Worm (Caenorhabditis elegans): ENCODE measurements around the gene pis-1.

Gene pis-1

DNA sequence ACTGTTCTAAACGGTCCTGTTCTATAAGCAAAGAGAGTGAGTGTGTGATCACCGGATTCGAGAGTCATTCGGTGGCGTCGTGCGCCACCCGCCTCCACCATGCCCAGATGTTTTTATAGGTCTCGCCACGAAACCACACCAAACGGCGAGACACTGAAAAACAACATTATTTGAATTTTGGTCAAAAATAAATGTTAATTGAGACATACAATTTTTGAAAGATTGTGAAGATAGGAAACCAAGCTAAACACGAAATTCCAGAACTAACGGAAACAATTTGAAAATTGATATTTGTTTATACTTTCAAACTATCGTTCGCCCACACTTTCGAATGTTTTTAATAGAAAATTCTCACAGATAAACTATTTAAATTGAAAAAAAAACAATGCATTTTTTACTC lies 28.1 kb upstream of the pis-1 start, which contains the start of gene catp-6:
Gene catp-6 (minus strand): TSS at position 101 of the 400 bp plus-strand sequence.
- no peak for TF ChIP-seq dmd-4 (tag; optimal IDR thresholded peaks at IDR 0.05; ENCODE audit: borderline replicate concordance)

DNA sequence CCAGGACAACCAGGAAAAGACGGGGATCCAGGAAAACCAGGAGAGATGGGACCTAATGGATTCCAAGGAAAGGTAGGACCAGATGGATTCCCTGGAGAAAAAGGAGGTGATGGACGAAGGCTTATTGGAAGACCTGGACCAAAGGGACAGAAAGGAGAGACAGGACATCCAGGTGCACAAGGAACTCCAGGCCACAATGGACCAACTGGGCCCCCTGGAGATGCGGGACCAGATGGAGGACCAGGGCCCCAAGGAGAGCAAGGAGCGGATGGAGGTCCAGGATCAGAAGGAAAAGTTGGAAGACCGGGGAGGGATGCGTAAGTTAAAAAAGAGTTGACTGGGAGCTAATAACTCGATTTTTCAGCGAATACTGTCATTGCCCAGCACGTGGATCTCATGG lies 26.2 kb upstream of the pis-1 start:
- TF ChIP-seq F13H6.1 (tag; optimal IDR thresholded peaks at IDR 0.05) (no peak), C08G9.2 (tag; optimal IDR thresholded peaks at IDR 0.05) (peak; percentile 9), ceh-48 (tag; optimal IDR thresholded peaks at IDR 0.05) (no peak)

DNA sequence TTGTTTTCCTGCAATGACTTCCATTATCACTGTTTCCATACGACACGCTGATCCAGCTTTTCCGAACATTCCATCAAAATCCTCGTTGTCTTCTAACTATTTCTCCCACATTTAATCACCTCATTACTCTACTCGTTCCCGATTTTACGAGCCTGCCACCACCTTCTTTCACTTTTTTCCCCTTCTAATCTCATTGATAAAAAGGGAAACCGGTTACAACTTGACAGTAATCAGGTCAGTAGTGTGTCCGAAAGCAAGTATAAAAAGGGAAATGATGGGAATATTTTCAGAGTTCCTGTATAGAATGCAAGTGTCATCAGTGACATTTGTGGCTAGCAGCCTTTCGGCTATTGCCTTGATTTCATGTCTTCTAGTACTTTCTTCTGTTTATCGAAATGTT lies 25.2 kb upstream of the pis-1 start, which contains the start of gene col-123:
Gene col-123 (plus strand): TSS at position 301 of the 400 bp plus-strand sequence.
- TF ChIP-seq ztf-16 (tag; optimal IDR thresholded peaks at IDR 0.05): no peak
- TF ChIP-seq syd-9 (tag; optimal IDR thresholded peaks at IDR 0.05): no peak
- no peak for TF ChIP-seq hlh-13 (GFP tag; optimal IDR thresholded peaks at IDR 0.05)
- no peak for TF ChIP-seq K02D7.2 (tag; optimal IDR thresholded peaks at IDR 0.05)
- TF ChIP-seq ceh-34 (tag; optimal IDR thresholded peaks at IDR 0.05): no peak
- no peak for TF ChIP-seq ama-1 (optimal IDR thresholded peaks at IDR 0.05)
- no peak for TF ChIP-seq Y22D7AL.16 (tag; optimal IDR thresholded peaks at IDR 0.05)
- no peak for TF ChIP-seq ceh-19 (GFP tag; optimal IDR thresholded peaks at IDR 0.05)
- TF ChIP-seq lin-11 (tag; optimal IDR thresholded peaks at IDR 0.05): no peak
- TF ChIP-seq nhr-11 (tag; optimal IDR thresholded peaks at IDR 0.05): no peak
- no peak for TF ChIP-seq C38D4.7 (GFP tag; optimal IDR thresholded peaks at IDR 0.05)
- no peak for TF ChIP-seq dmd-4 (tag; optimal IDR thresholded peaks at IDR 0.05; ENCODE audit: borderline replicate concordance)
- no peak for TF ChIP-seq unc-86 (tag; optimal IDR thresholded peaks at IDR 0.05)
- TF ChIP-seq tbx-2 (tag; optimal IDR thresholded peaks at IDR 0.05): no peak
- TF ChIP-seq pat-9 (tag; optimal IDR thresholded peaks at IDR 0.05): no peak
- TF ChIP-seq F13H6.1 (tag; optimal IDR thresholded peaks at IDR 0.05): no peak
- no peak for TF ChIP-seq ref-2 (tag; optimal IDR thresholded peaks at IDR 0.05)

DNA sequence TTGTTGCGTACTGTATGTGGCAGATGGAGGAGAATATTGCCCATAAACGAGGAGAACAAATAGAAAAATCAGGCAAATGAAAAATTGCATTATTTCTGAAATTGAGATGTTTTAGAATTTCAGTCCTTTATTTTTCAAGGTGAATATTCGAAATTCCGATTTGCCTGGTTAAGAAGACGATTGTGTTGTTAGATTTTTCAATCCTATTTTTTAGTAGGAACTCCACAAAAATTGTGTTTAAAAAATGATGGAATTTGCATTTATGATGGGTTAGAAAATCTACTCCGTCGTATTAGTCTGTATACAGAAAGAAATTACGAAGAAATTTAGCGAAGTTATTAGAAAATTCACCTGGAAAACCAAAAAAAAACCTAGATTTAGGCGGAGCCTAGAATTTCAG lies 19.0 kb upstream of the pis-1 start, which contains the start of gene egl-20:
Gene egl-20 (minus strand): TSS at position 101 of the 400 bp plus-strand sequence.
- TF ChIP-seq nhr-11 (tag; optimal IDR thresholded peaks at IDR 0.05): no peak
- no peak for TF ChIP-seq unc-86 (tag; optimal IDR thresholded peaks at IDR 0.05)
- no peak for TF ChIP-seq fkh-10 (GFP tag; optimal IDR thresholded peaks at IDR 0.05)
- TF ChIP-seq nhr-232 (tag; optimal IDR thresholded peaks at IDR 0.05): no peak
- TF ChIP-seq gmeb-2 (tag; optimal IDR thresholded peaks at IDR 0.05): no peak
- no peak for TF ChIP-seq ceh-45 (GFP tag; IDR thresholded peaks at IDR 0.05)
- TF ChIP-seq hlh-13 (GFP tag; optimal IDR thresholded peaks at IDR 0.05): no peak
- TF ChIP-seq unc-55 (GFP tag; optimal IDR thresholded peaks at IDR 0.05): no peak
- no peak for TF ChIP-seq nfya-1 (tag; optimal IDR thresholded peaks at IDR 0.05)
- no peak for TF ChIP-seq hlh-15 (tag; optimal IDR thresholded peaks at IDR 0.05)
- TF ChIP-seq pha-4 (tag; optimal IDR thresholded peaks at IDR 0.05): no peak
- TF ChIP-seq sox-4 (tag; optimal IDR thresholded peaks at IDR 0.05): no peak
- no peak for TF ChIP-seq elt-4 (tag; optimal IDR thresholded peaks at IDR 0.05)
- TF ChIP-seq pat-9 (tag; optimal IDR thresholded peaks at IDR 0.05): no peak
- no peak for TF ChIP-seq sox-2 (GFP tag; IDR thresholded peaks at IDR 0.05)
- TF ChIP-seq ama-1 (optimal IDR thresholded peaks at IDR 0.05): no peak
- TF ChIP-seq pha-2 (tag; optimal IDR thresholded peaks at IDR 0.05): no peak
- no peak for TF ChIP-seq Y22D7AL.16 (tag; optimal IDR thresholded peaks at IDR 0.05)
- no peak for TF ChIP-seq ceh-24 (tag; optimal IDR thresholded peaks at IDR 0.05)

DNA sequence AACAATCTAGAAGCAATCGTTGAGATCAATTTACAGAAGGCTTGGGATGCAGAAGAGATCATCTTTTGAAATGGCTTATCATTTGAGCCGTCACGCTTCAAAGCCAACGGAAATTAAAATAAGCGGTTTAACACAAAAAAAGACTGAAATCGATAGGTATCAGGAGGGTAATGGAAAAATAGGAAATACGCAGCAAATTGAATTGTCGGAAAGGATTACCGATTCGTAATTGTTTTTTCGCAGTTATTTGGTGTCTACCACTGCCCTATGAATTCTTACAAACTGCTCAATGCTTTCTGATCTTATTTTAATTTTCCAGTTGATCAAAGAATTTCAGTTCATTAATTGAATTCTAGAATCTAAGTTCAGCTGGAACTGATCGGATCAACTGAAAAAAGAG lies 15.1 kb upstream of the pis-1 start:
- TF ChIP-seq Y22D7AL.16 (tag; optimal IDR thresholded peaks at IDR 0.05) (no peak), pag-3 (tag; optimal IDR thresholded peaks at IDR 0.05; ENCODE audit: borderline replicate concordance) (no peak)

DNA sequence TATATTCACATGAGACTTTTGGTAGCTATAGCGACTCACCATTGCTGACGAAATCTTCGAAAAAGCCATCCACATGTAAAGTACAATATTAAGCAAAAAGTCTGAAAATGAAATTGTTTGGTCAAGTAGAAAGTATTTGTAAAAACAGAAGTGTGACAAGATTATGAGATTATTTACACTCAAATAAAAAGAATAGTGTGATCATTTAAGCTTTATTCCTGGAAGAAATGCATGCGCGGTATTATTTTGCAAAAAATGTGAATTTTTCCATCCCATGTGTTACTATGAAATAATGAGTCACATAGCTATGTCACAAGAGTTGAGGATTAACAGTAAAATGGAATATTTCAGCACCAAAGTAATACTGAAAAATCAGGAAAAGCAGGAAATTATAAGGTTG lies 14.2 kb upstream of the pis-1 start, which contains the start of gene dct-15:
Gene dct-15 (minus strand): TSS at position 101 of the 400 bp plus-strand sequence.
- TF ChIP-seq ttx-3 (tag; optimal IDR thresholded peaks at IDR 0.05): no peak
- no peak for TF ChIP-seq gmeb-2 (tag; optimal IDR thresholded peaks at IDR 0.05)
- TF ChIP-seq ceh-48 (tag; optimal IDR thresholded peaks at IDR 0.05): no peak
- no peak for TF ChIP-seq ceh-31 (tag; optimal IDR thresholded peaks at IDR 0.05)
- TF ChIP-seq ceh-9 (tag; optimal IDR thresholded peaks at IDR 0.05): no peak
- no peak for TF ChIP-seq pqm-1 (tag; optimal IDR thresholded peaks at IDR 0.05)
- TF ChIP-seq K02D7.2 (tag; optimal IDR thresholded peaks at IDR 0.05): no peak
- TF ChIP-seq ceh-2 (tag; optimal IDR thresholded peaks at IDR 0.05): no peak
- TF ChIP-seq elt-2 (tag; optimal IDR thresholded peaks at IDR 0.05): no peak
- no peak for TF ChIP-seq ceh-45 (GFP tag; IDR thresholded peaks at IDR 0.05)
- no peak for TF ChIP-seq hlh-30 (tag; optimal IDR thresholded peaks at IDR 0.05; ENCODE audit: insufficient read depth)
- TF ChIP-seq F13H6.1 (tag; optimal IDR thresholded peaks at IDR 0.05): no peak
- no peak for TF ChIP-seq ceh-6 (GFP tag; optimal IDR thresholded peaks at IDR 0.05)
- no peak for TF ChIP-seq unc-3 (GFP tag; conservative IDR thresholded peaks at IDR 0.05)
- TF ChIP-seq unc-3 (tag; optimal IDR thresholded peaks at IDR 0.05): no peak
- no peak for TF ChIP-seq hlh-6 (tag; optimal IDR thresholded peaks at IDR 0.05)
- TF ChIP-seq ztf-16 (tag; optimal IDR thresholded peaks at IDR 0.05): no peak
